Worm (Caenorhabditis elegans) whole organism, L2 larva: ENCODE measurements around the gene C17F4.11.

Source experiments
- R02D3.7 ChIP-seq: fragments of 150-350 bp; optimal IDR thresholded peaks from 2 replicates; lab custom pipeline; 2014; ENCODE audit warnings: missing biosample characterization, missing genetic modification characterization
- ama-1 ChIP-seq: fragments of 150-350 bp; optimal IDR thresholded peaks from 2 replicates; lab custom pipeline; 2018; ENCODE audit warnings: inconsistent platforms
- ceh-16 ChIP-seq: fragments of 150-350 bp; optimal IDR thresholded peaks from 2 replicates; lab custom pipeline; 2014; ENCODE audit warnings: missing biosample characterization, missing genetic modification characterization
- ceh-82 ChIP-seq: fragments of 150-350 bp; optimal IDR thresholded peaks from 2 replicates; lab custom pipeline; 2014; ENCODE audit warnings: missing biosample characterization, missing genetic modification characterization
- lin-13 ChIP-seq: fragments of 150-350 bp; optimal IDR thresholded peaks from 2 replicates; lab custom pipeline; 2014; ENCODE audit warnings: missing biosample characterization, missing genetic modification reagents, missing genetic modification characterization
- lin-39 ChIP-seq: fragments of 150-350 bp; optimal IDR thresholded peaks from 2 replicates; lab custom pipeline; 2014; ENCODE audit warnings: missing biosample characterization, missing genetic modification reagents, missing genetic modification characterization
- lsy-2 ChIP-seq, 2 experiments: fragments of 150-350 bp in 1 of 2; sonication (generic microtip) in 1 of 2; optimal IDR thresholded peaks; 2 replicates each; lab custom pipeline; 2014 to 2017; ENCODE audit warnings: missing biosample characterization in 2 of 2, missing genetic modification characterization in 2 of 2
- mab-5 ChIP-seq: fragments of 150-350 bp; optimal IDR thresholded peaks from 2 replicates; lab custom pipeline; 2014; ENCODE audit warnings: missing biosample characterization, missing genetic modification characterization
- nhr-12 ChIP-seq: fragments of 150-350 bp; optimal IDR thresholded peaks from 2 replicates; lab custom pipeline; 2014; ENCODE audit warnings: missing biosample characterization, missing genetic modification characterization
- nhr-237 ChIP-seq: fragments of 150-350 bp; optimal IDR thresholded peaks from 2 replicates; lab custom pipeline; 2014; ENCODE audit warnings: missing biosample characterization, missing genetic modification characterization
- peb-1 ChIP-seq: fragments of 150-350 bp; optimal IDR thresholded peaks from 2 replicates; lab custom pipeline; 2014; ENCODE audit warnings: missing biosample characterization, missing genetic modification characterization
- snpc-4 ChIP-seq: fragments of 150-350 bp; optimal IDR thresholded peaks from 2 replicates; lab custom pipeline; 2014; ENCODE audit warnings: missing biosample characterization, missing genetic modification characterization
- ztf-11 ChIP-seq: sonication (generic microtip); optimal IDR thresholded peaks from 2 replicates; lab custom pipeline; 2017; ENCODE audit warnings: missing biosample characterization, missing genetic modification characterization

DNA sequence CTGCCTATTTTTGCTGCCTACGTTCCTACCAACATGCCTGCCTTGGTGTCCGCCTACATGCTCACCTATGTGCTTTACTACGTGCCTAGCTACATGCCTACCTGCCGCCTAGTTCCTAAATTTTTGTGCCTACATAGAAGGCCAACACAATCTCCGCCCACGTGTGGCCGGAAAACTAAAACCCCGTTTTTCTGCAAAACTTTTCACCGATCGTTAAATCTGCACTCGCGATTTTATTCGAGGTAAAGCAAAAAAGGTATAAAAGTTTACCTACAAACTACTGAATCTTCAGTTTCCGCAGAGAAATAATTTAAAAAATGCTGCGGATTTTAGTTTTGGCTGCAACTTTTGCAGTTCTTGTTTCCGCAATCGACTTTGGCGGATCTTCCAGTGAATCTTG, 12.1 kb downstream of the C17F4.11 start, which contains the start of gene clec-124:
- TF ChIP-seq peb-1: no peak
- no peak for TF ChIP-seq ceh-16 (tag; lab: Kevin White, UChicago)
- TF ChIP-seq nhr-12 (tag; lab: Kevin White, UChicago): no peak
- TF ChIP-seq snpc-4 (tag; lab: Kevin White, UChicago): no peak
- no peak for TF ChIP-seq ceh-82 (tag; lab: Kevin White, UChicago)
- no peak for TF ChIP-seq lin-39 (tag; lab: Kevin White, UChicago)
- TF ChIP-seq nhr-237 (tag; lab: Kevin White, UChicago): no peak
- no peak for TF ChIP-seq lin-13
- no peak for TF ChIP-seq ama-1
- no peak for TF ChIP-seq lsy-2 (tag; optimal IDR thresholded peaks at IDR 0.05; lab: Kevin White, UChicago)
- TF ChIP-seq ztf-11 (tag; lab: Kevin White, UChicago): no peak
- TF ChIP-seq R02D3.7 (tag; lab: Kevin White, UChicago): no peak
- TF ChIP-seq mab-5 (tag; lab: Kevin White, UChicago): no peak
